Worm (Caenorhabditis elegans) whole organism, L4 larva: ENCODE measurements around the gene Y54F10BM.22.

Source experiments
- D1046.2 ChIP-seq: fragments of 200-800 bp; sonication (Bioruptor generic); IDR thresholded peaks from 2 replicates; pipeline ENCODE4 v1.3.6; 2022; ENCODE audit warnings: missing genetic modification characterization, missing compliant biosample characterization
- F44E2.7 ChIP-seq: fragments of 200-800 bp; sonication (Bioruptor generic); IDR thresholded peaks from 2 replicates; pipeline ENCODE4 v2.1.2; 2022; ENCODE audit warnings: missing genetic modification characterization, missing compliant biosample characterization
- T20F7.1 ChIP-seq: fragments of 200-800 bp; sonication (Bioruptor generic); optimal IDR thresholded peaks from 2 replicates; lab custom pipeline; 2018; ENCODE audit warnings: mild to moderate bottlenecking, missing genetic modification characterization, missing compliant biosample characterization
- T26A8.4 ChIP-seq: fragments of 200-800 bp; sonication (Bioruptor generic); IDR thresholded peaks from 2 replicates; pipeline ENCODE4 v1.3.6; 2022; ENCODE audit warnings: missing genetic modification characterization, missing compliant biosample characterization
- ZK546.5 ChIP-seq, 2 experiments: sonication (generic microtip); optimal IDR thresholded peaks; 2 replicates each; lab custom pipeline; 2017; ENCODE audit warnings: missing biosample characterization in 2 of 2, missing genetic modification characterization in 2 of 2
- aha-1 ChIP-seq: fragments of 150-350 bp; peaks from one replicate; lab custom pipeline; 2014; ENCODE audit warnings: missing biosample characterization, missing genetic modification characterization
- aly-2 ChIP-seq: sonication (generic microtip); optimal IDR thresholded peaks from 2 replicates; lab custom pipeline; 2018; ENCODE audit warnings: missing biosample characterization, missing genetic modification characterization
- arid-1 ChIP-seq: fragments of 200-800 bp; sonication (Bioruptor generic); conservative IDR thresholded peaks from 2 replicates; pipeline ENCODE4 v1.3.6; 2022; ENCODE audit warnings: missing genetic modification reagents, missing genetic modification characterization, missing compliant biosample characterization
- ceh-28 ChIP-seq: fragments of 150-350 bp; optimal IDR thresholded peaks from 2 replicates; lab custom pipeline; 2014; ENCODE audit warnings: missing biosample characterization, missing genetic modification reagents, missing genetic modification characterization
- ceh-44 ChIP-seq: fragments of 200-800 bp; sonication (Bioruptor generic); IDR thresholded peaks from 2 replicates; pipeline ENCODE4 v1.3.6; 2022; ENCODE audit warnings: missing genetic modification reagents, missing genetic modification characterization, missing compliant biosample characterization
- ces-1 ChIP-seq: fragments of 150-350 bp; sonication (generic microtip); optimal IDR thresholded peaks from 4 replicates; lab custom pipeline; 2014; ENCODE audit warnings: missing biosample characterization, missing genetic modification reagents, missing genetic modification characterization
- daf-12 ChIP-seq: fragments of 150-350 bp; optimal IDR thresholded peaks from 2 replicates; lab custom pipeline; 2014; ENCODE audit warnings: missing biosample characterization, missing genetic modification reagents, missing genetic modification characterization
- daf-16 ChIP-seq, 3 experiments: sonication (generic microtip); optimal IDR thresholded peaks; 2 replicates each; lab custom pipeline; 2016 to 2017; ENCODE audit warnings: missing genetic modification characterization in 3 of 3, missing genetic modification reagents in 3 of 3, mild to moderate bottlenecking in 2 of 3, missing compliant biosample characterization in 2 of 3, missing biosample characterization in 1 of 3, moderate library complexity in 1 of 3
- daf-19 ChIP-seq: fragments of 200-800 bp; sonication (Bioruptor generic); conservative IDR thresholded peaks from 2 replicates; pipeline ENCODE4 v1.3.6; 2022; ENCODE audit warnings: missing genetic modification characterization, missing compliant biosample characterization
- daf-8 ChIP-seq: fragments of 200-800 bp; sonication (Bioruptor generic); IDR thresholded peaks from 2 replicates; pipeline ENCODE4 v1.3.6; 2022; ENCODE audit warnings: missing genetic modification characterization, missing compliant biosample characterization
- dmd-9 ChIP-seq: fragments of 200-800 bp; sonication (Bioruptor generic); IDR thresholded peaks from 2 replicates; pipeline ENCODE4 v1.3.6; 2022; ENCODE audit warnings: missing genetic modification reagents, missing genetic modification characterization, missing compliant biosample characterization
- dpl-1 ChIP-seq: fragments of 150-350 bp; optimal IDR thresholded peaks from 2 replicates; lab custom pipeline; 2014; ENCODE audit warnings: missing biosample characterization, missing genetic modification reagents, missing genetic modification characterization
- fkh-10 ChIP-seq: fragments of 150-350 bp; optimal IDR thresholded peaks from 2 replicates; lab custom pipeline; 2014; ENCODE audit warnings: missing biosample characterization, missing genetic modification reagents, missing genetic modification characterization
- jun-1 ChIP-seq: fragments of 150-350 bp; optimal IDR thresholded peaks from 2 replicates; lab custom pipeline; 2014; ENCODE audit warnings: missing biosample characterization, missing genetic modification reagents, missing genetic modification characterization
- lim-7 ChIP-seq: fragments of 200-800 bp; sonication (Bioruptor generic); IDR thresholded peaks from 2 replicates; pipeline ENCODE4 v1.3.6; 2022; ENCODE audit warnings: missing genetic modification characterization, missing compliant biosample characterization
- lin-13 ChIP-seq: fragments of 150-350 bp; optimal IDR thresholded peaks from 2 replicates; lab custom pipeline; 2014; ENCODE audit warnings: missing biosample characterization, missing genetic modification reagents, missing genetic modification characterization
- lin-29 ChIP-seq: fragments of 200-800 bp; sonication (Bioruptor generic); IDR thresholded peaks from 2 replicates; pipeline ENCODE4 v1.3.6; 2022; ENCODE audit warnings: missing genetic modification reagents, missing genetic modification characterization, missing compliant biosample characterization
- lir-3 ChIP-seq: sonication (generic microtip); optimal IDR thresholded peaks from 2 replicates; lab custom pipeline; 2016; ENCODE audit warnings: mild to moderate bottlenecking, missing genetic modification characterization, missing compliant biosample characterization
- mep-1 ChIP-seq: fragments of 150-350 bp; sonication (generic microtip); optimal IDR thresholded peaks from 3 replicates; lab custom pipeline; 2014; ENCODE audit warnings: missing biosample characterization, missing genetic modification characterization
- nhr-10 ChIP-seq: fragments of 150-350 bp; optimal IDR thresholded peaks from 2 replicates; lab custom pipeline; 2014; ENCODE audit warnings: missing biosample characterization, missing genetic modification characterization
- nhr-237 ChIP-seq: sonication (generic microtip); optimal IDR thresholded peaks from 2 replicates; lab custom pipeline; 2017; ENCODE audit warnings: missing biosample characterization, missing genetic modification characterization
- nhr-25 ChIP-seq: sonication (generic microtip); optimal IDR thresholded peaks from 2 replicates; lab custom pipeline; 2017; ENCODE audit warnings: missing genetic modification characterization, mild to moderate bottlenecking, missing compliant biosample characterization, antibody characterized with exemption, moderate library complexity, borderline replicate concordance; ENCODE audit not compliant: insufficient read depth
- nhr-28 ChIP-seq: fragments of 150-350 bp; optimal IDR thresholded peaks from 2 replicates; lab custom pipeline; 2014; ENCODE audit warnings: missing biosample characterization, missing genetic modification characterization
- nhr-41 ChIP-seq: fragments of 200-800 bp; sonication (Bioruptor generic); IDR thresholded peaks from 2 replicates; pipeline ENCODE4 v1.3.6; 2022; ENCODE audit warnings: missing genetic modification reagents, missing genetic modification characterization, missing compliant biosample characterization
- nhr-6 ChIP-seq: fragments of 150-350 bp; optimal IDR thresholded peaks from 2 replicates; lab custom pipeline; 2014; ENCODE audit warnings: missing biosample characterization, missing genetic modification characterization
- pqm-1 ChIP-seq: sonication (generic microtip); optimal IDR thresholded peaks from 2 replicates; lab custom pipeline; 2017; ENCODE audit warnings: missing biosample characterization, missing genetic modification characterization
- saeg-2 ChIP-seq: fragments of 200-800 bp; sonication (Bioruptor generic); IDR thresholded peaks from 2 replicates; pipeline ENCODE4 v1.3.6; 2022; ENCODE audit warnings: missing genetic modification reagents, missing genetic modification characterization, missing compliant biosample characterization
- snpc-1.2 ChIP-seq: fragments of 200-800 bp; sonication (Bioruptor generic); IDR thresholded peaks from 2 replicates; pipeline ENCODE4 v1.3.6; 2022; ENCODE audit warnings: missing genetic modification reagents, missing genetic modification characterization, missing compliant biosample characterization
- tag-97 ChIP-seq: fragments of 200-800 bp; sonication (Bioruptor generic); IDR thresholded peaks from 2 replicates; pipeline ENCODE4 v1.3.6; 2022; ENCODE audit warnings: missing genetic modification characterization, missing compliant biosample characterization
- unc-39 ChIP-seq: sonication (generic microtip); optimal IDR thresholded peaks from 2 replicates; lab custom pipeline; 2017; ENCODE audit warnings: missing biosample characterization, missing genetic modification characterization
- unc-62 ChIP-seq, 3 experiments: fragments of 150-350 bp in 1 of 3; sonication (generic microtip); optimal IDR thresholded peaks in 2 of 3; peaks in 1 of 3; 1 replicate in 1 of 3; 2 replicates in 2 of 3; lab custom pipeline; 2014 to 2017; ENCODE audit warnings: missing biosample characterization in 3 of 3, missing genetic modification characterization in 3 of 3, missing genetic modification reagents in 3 of 3, missing genotype in 1 of 3
- zip-11 ChIP-seq: fragments of 200-800 bp; sonication (Bioruptor generic); IDR thresholded peaks from 2 replicates; pipeline ENCODE4 v1.3.6; 2022; ENCODE audit warnings: missing genetic modification characterization, missing compliant biosample characterization

Y54F10BM.22 gene

DNA sequence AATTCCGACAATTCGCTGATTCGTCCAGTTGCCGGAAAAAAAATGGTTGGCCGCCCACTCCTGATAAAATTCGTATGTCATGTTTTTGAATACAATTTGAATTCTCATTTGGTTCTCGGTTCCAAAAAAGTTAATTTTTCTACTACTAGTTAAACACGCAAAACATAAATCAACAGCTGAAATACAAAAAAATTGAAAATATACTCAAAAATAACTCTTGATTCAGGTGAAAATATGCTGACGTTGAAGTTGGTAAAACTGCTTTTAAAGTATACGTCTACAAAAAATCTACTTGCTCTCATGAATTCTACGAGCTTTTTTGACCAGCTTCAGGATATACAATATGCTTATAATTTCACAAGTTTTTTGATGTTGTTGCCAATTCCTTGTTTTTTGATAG is 40.2 kb upstream of the Y54F10BM.22 start, which contains the start of gene srz-56 (continued):
- no peak for TF ChIP-seq nhr-41 (GFP tag; lab: Robert Waterston, UW)
- TF ChIP-seq aly-2 (tag; lab: Kevin White, UChicago) = no peak
- TF ChIP-seq tag-97 (GFP tag; lab: Robert Waterston, UW) = no peak
- no peak for TF ChIP-seq lin-13 (GFP tag; lab: Kevin White, UChicago)

DNA sequence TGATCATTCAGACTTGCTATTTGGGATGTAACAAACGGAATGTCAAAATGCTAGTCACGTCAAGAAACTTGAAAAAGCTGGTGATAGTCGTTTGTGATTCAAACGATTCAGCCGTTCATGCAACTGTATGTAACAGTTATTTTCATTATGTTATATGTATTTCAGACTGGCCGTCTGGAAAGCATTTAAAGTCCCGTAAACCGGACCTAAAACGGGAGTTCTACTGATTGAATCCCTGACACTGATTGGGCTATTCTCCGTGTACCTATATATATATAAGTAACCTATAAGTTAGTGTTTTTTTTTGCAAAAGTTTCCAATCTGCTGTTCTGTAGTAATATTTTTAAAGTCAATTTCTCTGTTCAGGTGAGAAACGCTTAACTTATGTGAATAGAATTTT is 37.1 kb upstream of the Y54F10BM.22 start:
- TF ChIP-seq aha-1 (tag; lab: Kevin White, UChicago) = peak; percentile 94
- no peak for TF ChIP-seq dpl-1

DNA sequence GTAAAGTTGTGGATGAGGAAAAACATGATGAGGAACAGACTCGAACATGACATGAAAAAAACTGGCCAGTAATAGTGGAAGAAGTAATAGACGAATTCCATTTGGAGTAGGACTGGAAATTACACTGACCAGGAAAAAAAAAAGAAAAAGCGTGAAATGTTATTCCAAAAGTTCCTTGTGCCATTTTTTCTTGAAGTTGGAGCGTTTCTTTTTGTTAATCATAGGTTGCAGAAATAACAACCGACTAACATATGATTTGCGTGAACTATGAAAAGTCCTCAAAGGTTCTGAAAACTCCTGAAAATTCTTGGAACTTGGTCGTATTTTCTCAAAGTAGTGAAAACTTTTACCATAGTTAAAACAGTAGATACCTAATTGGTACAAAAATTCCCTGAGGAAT is 35.0 kb upstream of the Y54F10BM.22 start, which contains the start of gene srd-67:
Gene srd-67 (minus strand): TSS at position 101 of the 400 bp plus-strand sequence.
- TF ChIP-seq T20F7.1 = no peak
- TF ChIP-seq zip-11 = no peak
- TF ChIP-seq nhr-10 (tag; lab: Kevin White, UChicago) = no peak
- peak; percentile 14 for TF ChIP-seq aha-1 (tag; lab: Kevin White, UChicago)
- no peak for TF ChIP-seq unc-62 (GFP tag; optimal IDR thresholded peaks at IDR 0.05 in 1 of 2; lab: Kevin White, UChicago)
- TF ChIP-seq unc-62 (tag; optimal IDR thresholded peaks at IDR 0.05; lab: Kevin White, UChicago) = no peak
- no peak for TF ChIP-seq daf-12 (tag; lab: Kevin White, UChicago)
- TF ChIP-seq ceh-28 (tag; lab: Kevin White, UChicago) = no peak

DNA sequence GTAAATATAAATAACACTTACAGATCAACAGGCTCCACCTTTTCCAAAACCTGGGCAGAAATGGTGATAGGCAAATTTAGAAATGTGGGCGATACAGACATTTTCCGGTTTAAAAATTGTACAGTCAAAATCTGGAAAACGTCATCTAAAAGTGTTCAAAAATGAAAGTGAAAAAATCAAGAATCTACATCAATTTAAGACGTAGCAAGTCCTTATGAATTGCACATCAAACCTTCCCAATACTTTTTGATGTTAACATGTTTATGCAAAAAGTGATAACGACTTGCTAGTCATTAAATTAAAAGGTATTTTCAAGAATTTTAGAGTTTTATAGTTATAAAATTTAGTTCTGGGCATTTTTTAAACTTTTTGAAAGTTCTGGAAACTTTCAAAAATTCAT is 29.4 kb upstream of the Y54F10BM.22 start, which contains the start of gene fbxa-7:
Gene fbxa-7 (minus strand): TSS at position 101 of the 400 bp plus-strand sequence.
- TF ChIP-seq jun-1 (tag; lab: Kevin White, UChicago) = no peak

DNA sequence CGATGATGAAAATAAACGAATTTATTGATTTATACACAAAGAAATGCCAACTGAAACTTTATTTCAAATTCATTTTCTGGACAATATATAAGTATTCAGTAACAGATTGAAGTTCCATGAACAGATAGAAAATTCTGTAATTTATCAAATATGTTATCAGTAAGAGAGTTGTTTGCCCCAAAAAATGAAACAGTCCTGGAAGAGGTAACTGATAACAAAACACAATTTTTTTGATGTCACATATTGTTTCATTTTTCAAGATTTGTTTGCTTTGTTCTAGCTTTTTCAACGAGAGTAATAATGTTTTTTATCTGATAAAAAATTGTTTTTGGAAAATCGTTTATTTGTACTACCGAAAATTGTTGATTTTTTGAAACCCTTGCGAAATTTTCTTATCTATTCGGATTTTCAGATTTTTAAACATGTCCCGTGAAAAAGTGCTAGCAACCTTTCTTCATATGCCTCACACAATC is 27.6 kb upstream of the Y54F10BM.22 start, which contains the start of gene fbxa-73:
Gene fbxa-73 (plus strand): TSS at position 423 of the 473 bp plus-strand sequence.
- TF ChIP-seq jun-1 (tag; lab: Kevin White, UChicago) (no peak), pqm-1 (tag; lab: Kevin White, UChicago) (peak; percentile 83), nhr-28 (tag; lab: Kevin White, UChicago) (peak; percentile 64), daf-16 (GFP tag; optimal IDR thresholded peaks at IDR 0.05; lab: Kevin White, UChicago) (no peak), daf-16 (tag; optimal IDR thresholded peaks at IDR 0.05; lab: Kevin White, UChicago) (peak; percentile 84)

DNA sequence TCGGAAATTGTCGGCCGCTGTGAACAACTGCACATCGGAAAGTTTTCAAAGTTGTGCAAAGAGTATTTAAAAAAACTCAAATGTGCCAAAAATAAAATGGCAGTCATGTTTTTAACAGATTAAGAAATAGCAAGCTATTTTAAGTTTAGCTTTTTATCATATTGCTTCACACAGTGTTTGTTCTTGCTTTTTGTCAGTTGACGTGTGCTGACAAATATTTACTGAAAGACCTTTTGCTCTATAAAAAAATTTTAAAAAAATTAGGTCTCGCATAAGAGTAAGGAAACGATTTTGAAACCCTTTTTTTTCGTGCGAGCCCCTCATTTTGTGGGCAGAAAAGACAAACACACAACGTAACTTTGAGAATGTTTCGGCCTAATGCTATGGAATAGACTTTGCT is 25.2 kb upstream of the Y54F10BM.22 start, which contains the start of gene fbxa-71:
Gene fbxa-71 (plus strand): TSS at position 301 of the 400 bp plus-strand sequence.
- no peak for TF ChIP-seq nhr-237 (tag; lab: Kevin White, UChicago)
- no peak for TF ChIP-seq lin-13 (GFP tag; lab: Kevin White, UChicago)
- TF ChIP-seq F44E2.7 (GFP tag; lab: Robert Waterston, UW) = no peak
- no peak for TF ChIP-seq lir-3 (tag; lab: Kevin White, UChicago)
- TF ChIP-seq T26A8.4 = no peak
- no peak for TF ChIP-seq aly-2 (tag; lab: Kevin White, UChicago)
- no peak for TF ChIP-seq dpl-1
- no peak for TF ChIP-seq snpc-1.2 (GFP tag; lab: Robert Waterston, UW)
- no peak for TF ChIP-seq nhr-10 (tag; lab: Kevin White, UChicago)

DNA sequence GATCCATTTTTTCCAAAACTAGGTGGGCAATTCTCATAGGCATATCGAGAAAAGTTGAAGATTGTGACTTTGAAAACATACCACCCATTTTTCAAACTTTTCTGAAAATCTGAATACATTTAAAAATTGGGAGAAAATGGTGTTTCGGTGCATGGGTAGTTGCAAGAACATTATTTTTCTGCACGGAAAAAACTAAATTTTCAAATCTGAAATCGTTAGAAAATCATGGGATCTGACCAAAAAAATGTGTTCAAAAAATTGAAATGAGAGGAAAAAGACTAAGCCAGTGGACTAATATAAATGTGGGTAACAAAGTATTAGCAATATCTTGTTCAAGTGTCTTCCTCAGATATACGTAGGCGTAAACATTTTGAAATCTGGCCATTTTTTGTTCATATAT is 21.8 kb upstream of the Y54F10BM.22 start, which contains the start of gene fbxa-43:
Gene fbxa-43 (minus strand): TSS at position 101 of the 400 bp plus-strand sequence.
- TF ChIP-seq ces-1 (GFP tag; lab: Kevin White, UChicago) (no peak), ceh-44 (GFP tag; lab: Robert Waterston, UW) (no peak), D1046.2 (no peak)

DNA sequence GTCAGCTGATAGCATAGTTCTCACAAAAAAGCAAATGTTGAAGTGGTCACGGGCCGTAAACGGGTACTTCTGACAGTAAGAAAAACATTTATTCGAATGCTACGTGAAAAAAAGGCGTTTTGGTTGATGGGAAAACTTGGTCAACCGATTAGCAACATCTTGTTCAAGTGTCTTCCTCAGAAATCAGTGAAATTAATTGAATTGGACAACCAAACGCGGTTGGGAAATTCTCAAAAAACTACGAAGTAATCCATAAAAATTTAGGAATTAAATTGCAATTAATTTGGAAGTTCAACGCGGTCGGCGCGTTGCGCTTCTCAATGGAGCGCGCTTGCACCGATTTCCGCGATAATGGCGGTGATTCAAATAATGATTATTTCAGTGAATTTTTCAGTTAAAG is 21.4 kb upstream of the Y54F10BM.22 start:
- TF ChIP-seq nhr-25 (no peak), saeg-2 (GFP tag; lab: Robert Waterston, UW) (no peak), unc-39 (tag; lab: Kevin White, UChicago) (no peak), fkh-10 (GFP tag; lab: Kevin White, UChicago) (no peak), daf-8 (GFP tag; lab: Robert Waterston, UW) (no peak), lim-7 (GFP tag; lab: Robert Waterston, UW) (no peak), daf-19 (GFP tag; lab: Robert Waterston, UW) (no peak), D1046.2 (no peak), arid-1 (no peak), ZK546.5 (tag; optimal IDR thresholded peaks at IDR 0.05; lab: Kevin White, UChicago) (no peak), mep-1 (tag; lab: Kevin White, UChicago) (no peak), dmd-9 (GFP tag; lab: Robert Waterston, UW) (no peak), nhr-6 (no peak), lin-29 (GFP tag; lab: Robert Waterston, UW) (no peak)
